Fruit fly (Drosophila melanogaster) whole organism, embryonic: ENCODE results near the gene CG32713.
A peak's percentile ranks its signal among the peaks of the same experiment; 100 is the strongest.

ENCODE experiments used
- CG10274 ChIP-seq: fragments of 200-800 bp; sonication (Bioruptor generic); optimal IDR thresholded peaks from 3 replicates; lab custom pipeline; 2017; ENCODE audit warnings: missing biosample characterization, mild to moderate bottlenecking, missing genetic modification characterization
- CG11456 ChIP-seq: fragments of 200-800 bp; sonication (Bioruptor generic); IDR thresholded peaks from 3 replicates; pipeline ENCODE4 v1.3.6; 2022; ENCODE audit warnings: missing biosample characterization, missing genetic modification characterization
- CG12299 ChIP-seq: fragments of 200-800 bp; sonication (Bioruptor generic); optimal IDR thresholded peaks from 2 replicates; lab custom pipeline; 2018; ENCODE audit warnings: missing biosample characterization, mild to moderate bottlenecking, missing genetic modification characterization
- CG13123 ChIP-seq: fragments of 200-800 bp; sonication (Bioruptor generic); optimal IDR thresholded peaks from 2 replicates; lab custom pipeline; 2016; ENCODE audit warnings: missing biosample characterization, missing genetic modification characterization
- CG14710 ChIP-seq: fragments of 200-800 bp; sonication (Bioruptor generic); optimal IDR thresholded peaks from 3 replicates; lab custom pipeline; 2019; ENCODE audit warnings: missing biosample characterization, mild to moderate bottlenecking, missing genetic modification characterization, moderate library complexity
- CG15073 ChIP-seq: fragments of 200-800 bp; sonication (Bioruptor generic); optimal IDR thresholded peaks from 2 replicates; lab custom pipeline; 2016; ENCODE audit warnings: missing biosample characterization, missing genetic modification characterization
- CG15269 ChIP-seq: fragments of 200-800 bp; sonication (Bioruptor generic); optimal IDR thresholded peaks from 2 replicates; lab custom pipeline; 2018; ENCODE audit warnings: missing biosample characterization, mild to moderate bottlenecking, missing genetic modification characterization, moderate library complexity
- CG18764 ChIP-seq: fragments of 200-800 bp; sonication (Bioruptor generic); optimal IDR thresholded peaks from 3 replicates; lab custom pipeline; 2016; ENCODE audit warnings: missing biosample characterization, missing genetic modification characterization
- CG31365 ChIP-seq: fragments of 200-800 bp; sonication (Bioruptor generic); optimal IDR thresholded peaks from 2 replicates; lab custom pipeline; 2018; ENCODE audit warnings: missing biosample characterization, mild to moderate bottlenecking, missing genetic modification characterization
- CG3163 ChIP-seq: fragments of 200-800 bp; sonication (Bioruptor generic); optimal IDR thresholded peaks from 3 replicates; lab custom pipeline; 2016; ENCODE audit warnings: missing biosample characterization, missing genetic modification characterization
- CG32767 ChIP-seq: fragments of 200-800 bp; sonication (Bioruptor generic); IDR thresholded peaks from 2 replicates; pipeline ENCODE4 v1.3.6; 2022; ENCODE audit warnings: missing biosample characterization, missing genetic modification characterization
- CG3281 ChIP-seq: fragments of 200-800 bp; sonication (Bioruptor generic); optimal IDR thresholded peaks from 3 replicates; lab custom pipeline; 2017; ENCODE audit warnings: missing biosample characterization, mild to moderate bottlenecking, missing genetic modification characterization
- CG3407 ChIP-seq: fragments of 200-800 bp; sonication (Bioruptor generic); optimal IDR thresholded peaks from 2 replicates; lab custom pipeline; 2018; ENCODE audit warnings: missing biosample characterization, mild to moderate bottlenecking, missing genetic modification characterization
- CG3847 ChIP-seq: fragments of 200-800 bp; sonication (Bioruptor generic); IDR thresholded peaks from 2 replicates; pipeline ENCODE4 v1.3.6; 2022; ENCODE audit warnings: missing biosample characterization, missing genetic modification characterization
- CG4404 ChIP-seq: fragments of 200-800 bp; sonication (Bioruptor generic); IDR thresholded peaks from 2 replicates; pipeline ENCODE4 v1.3.6; 2022; ENCODE audit warnings: missing biosample characterization, missing genetic modification characterization
- CG6854 ChIP-seq: fragments of 200-800 bp; sonication (Bioruptor generic); optimal IDR thresholded peaks from 3 replicates; lab custom pipeline; 2017; ENCODE audit warnings: missing biosample characterization, mild to moderate bottlenecking, missing genetic modification characterization
- CG7357 ChIP-seq: fragments of 200-800 bp; sonication (Bioruptor generic); IDR thresholded peaks from 3 replicates; pipeline ENCODE4 v1.3.6; 2022; ENCODE audit warnings: missing biosample characterization, missing genetic modification characterization
- CG7839 ChIP-seq: fragments of 200-800 bp; sonication (Bioruptor generic); optimal IDR thresholded peaks from 3 replicates; lab custom pipeline; 2018; ENCODE audit warnings: missing biosample characterization, mild to moderate bottlenecking, missing genetic modification characterization, moderate library complexity
- CG7987 ChIP-seq: fragments of 200-800 bp; sonication (Bioruptor generic); optimal IDR thresholded peaks from 2 replicates; lab custom pipeline; 2018; ENCODE audit warnings: missing biosample characterization, mild to moderate bottlenecking, missing genetic modification characterization, moderate library complexity
- CG9437 ChIP-seq: fragments of 200-800 bp; sonication (Bioruptor generic); optimal IDR thresholded peaks from 2 replicates; lab custom pipeline; 2018; ENCODE audit warnings: missing biosample characterization, mild to moderate bottlenecking, missing genetic modification characterization
- CG9932 ChIP-seq: fragments of 200-800 bp; sonication (Bioruptor generic); IDR thresholded peaks from 2 replicates; pipeline ENCODE4 v1.3.6; 2022; ENCODE audit warnings: missing biosample characterization, missing genetic modification characterization
- Dbx ChIP-seq: fragments of 200-800 bp; sonication (Bioruptor generic); IDR thresholded peaks from 3 replicates; pipeline ENCODE4 v1.3.6; 2022; ENCODE audit warnings: missing biosample characterization, missing genetic modification characterization
- Doc3 ChIP-seq: fragments of 200-800 bp; sonication (Bioruptor generic); IDR thresholded peaks from 3 replicates; pipeline ENCODE4 v1.3.6; 2022; ENCODE audit warnings: missing biosample characterization, missing genetic modification characterization; ENCODE audit not compliant: partially characterized antibody
- GATAe ChIP-seq: fragments of 200-800 bp; sonication (Bioruptor generic); conservative IDR thresholded peaks from 2 replicates; pipeline ENCODE4 v1.3.6; 2022; ENCODE audit warnings: missing biosample characterization, missing genetic modification characterization
- HLHmδ ChIP-seq: fragments of 200-800 bp; sonication (Bioruptor generic); optimal IDR thresholded peaks from 2 replicates; lab custom pipeline; 2018; ENCODE audit warnings: missing biosample characterization, mild to moderate bottlenecking, missing genetic modification characterization, moderate library complexity
- Hmr ChIP-seq: fragments of 200-800 bp; sonication (Bioruptor generic); optimal IDR thresholded peaks from 3 replicates; lab custom pipeline; 2017; ENCODE audit warnings: mild to moderate bottlenecking, missing biosample characterization, missing genetic modification reagents, missing genetic modification characterization
- Hmx ChIP-seq: fragments of 200-800 bp; sonication (Bioruptor generic); optimal IDR thresholded peaks from 2 replicates; lab custom pipeline; 2016; ENCODE audit warnings: missing biosample characterization, missing genetic modification characterization
- Myb ChIP-seq: fragments of 200-800 bp; sonication (Bioruptor generic); optimal IDR thresholded peaks from 2 replicates; lab custom pipeline; 2016; ENCODE audit warnings: missing biosample characterization, missing genetic modification characterization
- Sin3A ChIP-seq: fragments of >200 bp; optimal IDR thresholded peaks from 2 replicates; lab custom pipeline; 2018
- aop ChIP-seq: fragments of 200-800 bp; sonication (Bioruptor generic); IDR thresholded peaks from 2 replicates; pipeline ENCODE4 v1.3.6; 2022; ENCODE audit warnings: missing biosample characterization, missing genetic modification characterization
- ase ChIP-seq: fragments of 200-800 bp; sonication (Bioruptor generic); IDR thresholded peaks from 3 replicates; pipeline ENCODE4 v1.3.6; 2022; ENCODE audit warnings: missing biosample characterization, missing genetic modification characterization
- ato ChIP-seq: fragments of 200-800 bp; sonication (Bioruptor generic); IDR thresholded peaks from 2 replicates; pipeline ENCODE4 v1.3.6; 2022; ENCODE audit warnings: missing biosample characterization, missing genetic modification characterization; ENCODE audit not compliant: partially characterized antibody
- az2 ChIP-seq: fragments of 200-800 bp; sonication (Bioruptor generic); optimal IDR thresholded peaks from 3 replicates; lab custom pipeline; 2016; ENCODE audit warnings: missing biosample characterization, missing genetic modification characterization
- cas ChIP-seq: fragments of 200-800 bp; sonication (Bioruptor generic); IDR thresholded peaks from 2 replicates; pipeline ENCODE4 v1.3.6; 2022; ENCODE audit warnings: missing biosample characterization, missing genetic modification characterization
- dmrt99B ChIP-seq: fragments of 200-800 bp; sonication (Bioruptor generic); optimal IDR thresholded peaks from 2 replicates; lab custom pipeline; 2018; ENCODE audit warnings: missing biosample characterization, mild to moderate bottlenecking, missing genetic modification characterization, moderate library complexity
- gce ChIP-seq: fragments of 200-800 bp; sonication (Bioruptor generic); IDR thresholded peaks from 3 replicates; pipeline ENCODE4 v1.3.6; 2022; ENCODE audit warnings: missing biosample characterization, missing genetic modification characterization
- gem ChIP-seq: fragments of 200-800 bp; sonication (Bioruptor generic); optimal IDR thresholded peaks from 2 replicates; lab custom pipeline; 2019; ENCODE audit warnings: missing biosample characterization, mild to moderate bottlenecking, missing genetic modification characterization, moderate library complexity
- grau ChIP-seq: fragments of 200-800 bp; optimal IDR thresholded peaks from 3 replicates; lab custom pipeline; 2019; ENCODE audit warnings: missing biosample characterization, mild to moderate bottlenecking, missing genetic modification characterization, moderate library complexity
- jigr1 ChIP-seq: fragments of 200-800 bp; sonication (Bioruptor generic); IDR thresholded peaks from 3 replicates; pipeline ENCODE4 v1.3.6; 2022; ENCODE audit warnings: missing biosample characterization, missing genetic modification characterization
- maf-S ChIP-seq: fragments of 200-800 bp; sonication (Bioruptor generic); optimal IDR thresholded peaks from 2 replicates; lab custom pipeline; 2016; ENCODE audit warnings: missing biosample characterization, missing genetic modification characterization
- nom ChIP-seq: fragments of 200-800 bp; sonication (Bioruptor generic); optimal IDR thresholded peaks from 2 replicates; lab custom pipeline; 2017; ENCODE audit warnings: missing biosample characterization, missing genetic modification characterization, mild to moderate bottlenecking, moderate library complexity, missing genetic modification reagents
- salm ChIP-seq: fragments of 200-800 bp; sonication (Bioruptor generic); optimal IDR thresholded peaks from 2 replicates; lab custom pipeline; 2018; ENCODE audit warnings: missing biosample characterization, mild to moderate bottlenecking, missing genetic modification characterization
- sd ChIP-seq: fragments of 200-800 bp; sonication (Bioruptor generic); optimal IDR thresholded peaks from 3 replicates; lab custom pipeline; 2018; ENCODE audit warnings: missing biosample characterization, mild to moderate bottlenecking, missing genetic modification characterization, moderate library complexity
- sisA ChIP-seq: fragments of 200-800 bp; sonication (Bioruptor generic); IDR thresholded peaks from 2 replicates; pipeline ENCODE4 v1.3.6; 2022; ENCODE audit warnings: missing biosample characterization, missing genetic modification characterization
- slbo ChIP-seq: fragments of 200-800 bp; sonication (Bioruptor generic); IDR thresholded peaks from 2 replicates; pipeline ENCODE4 v1.3.6; 2022; ENCODE audit warnings: missing biosample characterization, missing genetic modification characterization
- slou ChIP-seq: fragments of 200-800 bp; sonication (Bioruptor generic); optimal IDR thresholded peaks from 3 replicates; lab custom pipeline; 2016; ENCODE audit warnings: missing biosample characterization, missing genetic modification characterization
- slp2 ChIP-seq: fragments of 200-800 bp; sonication (Bioruptor generic); optimal IDR thresholded peaks from 2 replicates; lab custom pipeline; 2016; ENCODE audit warnings: missing biosample characterization, missing genetic modification characterization
- stwl ChIP-seq: fragments of 200-800 bp; sonication (Bioruptor generic); optimal IDR thresholded peaks from 3 replicates; lab custom pipeline; 2018; ENCODE audit warnings: missing biosample characterization, mild to moderate bottlenecking, missing genetic modification characterization, moderate library complexity
- twi ChIP-seq: fragments of 200-800 bp; optimal IDR thresholded peaks from 2 replicates; lab custom pipeline; 2019; ENCODE audit warnings: missing biosample characterization, mild to moderate bottlenecking, missing genetic modification characterization, moderate library complexity
- vfl ChIP-seq: fragments of 200-800 bp; sonication (Bioruptor generic); optimal IDR thresholded peaks from 2 replicates; lab custom pipeline; 2016; ENCODE audit warnings: missing biosample characterization, missing genetic modification characterization

The CG32713 gene

DNA sequence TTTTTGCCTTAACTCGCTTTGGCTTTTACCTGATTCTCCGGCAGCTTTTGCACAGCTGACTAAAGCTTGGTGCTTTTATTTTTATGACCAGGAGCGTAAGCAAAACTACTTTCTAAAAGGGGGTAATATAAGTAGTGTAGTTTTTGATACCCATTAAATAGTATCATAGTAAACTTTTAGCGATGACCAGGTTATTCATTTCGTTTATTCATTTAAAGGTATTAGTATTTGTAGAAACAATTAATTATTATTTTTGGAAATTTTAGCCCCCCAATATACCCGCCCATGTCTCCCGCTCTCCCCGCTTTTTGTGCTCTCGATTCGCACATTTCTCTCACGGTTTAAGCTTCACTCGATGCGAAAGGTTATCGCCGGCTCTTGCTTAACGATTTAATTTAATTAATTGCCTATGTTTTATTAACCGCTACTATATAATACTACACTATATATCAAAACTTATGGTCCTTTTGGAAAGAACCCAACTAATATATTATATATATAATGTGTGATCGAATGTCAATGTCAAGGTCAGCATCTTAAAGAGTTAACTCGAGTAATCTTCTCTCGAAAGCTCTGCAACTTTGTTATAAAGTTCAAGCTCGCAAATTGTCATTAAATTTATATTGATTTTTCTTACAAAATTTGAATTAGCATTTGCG, 7.1 kb upstream of the CG32713 start, which contains the start of gene Sptr (continued):
- peak; percentile 81 for TF ChIP-seq sisA (GFP tag; lab: Robert Waterston, UW)
- TF ChIP-seq CG7839 (tag; lab: Kevin White, UChicago), result peak; percentile 92
- no peak for TF ChIP-seq Sin3A (lab: Kevin White, UChicago)
- TF ChIP-seq dmrt99B (tag; lab: Kevin White, UChicago), result peak; percentile 92
- peak; percentile 38 for TF ChIP-seq slp2 (GFP tag; lab: Kevin White, UChicago)
- peak; percentile 82 for TF ChIP-seq vfl
- TF ChIP-seq CG3163 (GFP tag; lab: Kevin White, UChicago), result peak; percentile 46
- TF ChIP-seq CG13123 (GFP tag; lab: Kevin White, UChicago), result peak; percentile 38
- TF ChIP-seq CG3847 (GFP tag; lab: Robert Waterston, UW), result peak; percentile 92
- TF ChIP-seq slbo, result peak; percentile 94
- TF ChIP-seq HLHmδ, result no peak
- peak; percentile 88 for TF ChIP-seq CG11456 (GFP tag; lab: Robert Waterston, UW)
- peak; percentile 38 for TF ChIP-seq CG14710
- TF ChIP-seq CG12299 (tag; lab: Kevin White, UChicago), result peak; percentile 90
- TF ChIP-seq CG32767 (GFP tag; lab: Robert Waterston, UW), result peak; percentile 73
- peak; percentile 73 for TF ChIP-seq CG7357 (GFP tag; lab: Robert Waterston, UW)
- peak; percentile 68 for TF ChIP-seq slou
- peak; percentile 96 for TF ChIP-seq Hmr (GFP tag; lab: Kevin White, UChicago)
- peak; percentile 56; the same call in 1 of the 2 replicates for TF ChIP-seq aop (GFP tag; lab: Robert Waterston, UW)
- peak; percentile 66 for TF ChIP-seq CG18764
- peak; percentile 88 for TF ChIP-seq nom (GFP tag; lab: Kevin White, UChicago)
- peak; percentile 32 for TF ChIP-seq twi
- peak; percentile 62 for TF ChIP-seq maf-S (GFP tag; lab: Kevin White, UChicago)
- TF ChIP-seq jigr1 (GFP tag; lab: Robert Waterston, UW), result peak; percentile 50; the same call in 2 of the 3 replicates
- no peak for TF ChIP-seq CG15073
- TF ChIP-seq GATAe, result peak; percentile 37; the same call in 1 of the 2 replicates
- TF ChIP-seq CG15269 (tag; lab: Kevin White, UChicago), result peak; percentile 92
- peak; percentile 88 for TF ChIP-seq CG6854
- TF ChIP-seq Dbx (GFP tag; lab: Robert Waterston, UW), result peak; percentile 91
- TF ChIP-seq ato (GFP tag; lab: Robert Waterston, UW), result no peak
- TF ChIP-seq CG4404, result peak; percentile 65
- TF ChIP-seq CG7987 (GFP tag; lab: Kevin White, UChicago), result peak; percentile 43
- TF ChIP-seq CG3407 (GFP tag; lab: Kevin White, UChicago), result peak; percentile 39
- TF ChIP-seq gem, result peak; percentile 93
- peak; percentile 68 for TF ChIP-seq CG9437 (GFP tag; lab: Kevin White, UChicago)
- peak; percentile 73 for TF ChIP-seq az2 (GFP tag; lab: Kevin White, UChicago)
- peak; percentile 77; the same call in 2 of the 3 replicates for TF ChIP-seq ase (GFP tag; lab: Robert Waterston, UW)
- peak; percentile 58 for TF ChIP-seq Myb (GFP tag; lab: Kevin White, UChicago)
- TF ChIP-seq CG9932 (GFP tag; lab: Robert Waterston, UW), result peak; percentile 92
- TF ChIP-seq CG3281 (GFP tag; lab: Kevin White, UChicago), result peak; percentile 94
- TF ChIP-seq stwl, result no peak
- peak; percentile 78; the same call in 2 of the 3 replicates for TF ChIP-seq gce
- peak; percentile 82 for TF ChIP-seq salm (tag; lab: Kevin White, UChicago)
- peak; percentile 91 for TF ChIP-seq grau (tag; lab: Kevin White, UChicago)
- TF ChIP-seq CG31365, result peak; percentile 55
- TF ChIP-seq cas (GFP tag; lab: Robert Waterston, UW), result peak; percentile 82
- TF ChIP-seq CG10274 (GFP tag; lab: Kevin White, UChicago), result peak; percentile 65
- TF ChIP-seq Hmx (GFP tag; lab: Kevin White, UChicago), result peak; percentile 65
- TF ChIP-seq sd (tag; lab: Kevin White, UChicago), result peak; percentile 65
- no peak for TF ChIP-seq Doc3
